Worm (Caenorhabditis elegans): Measurements from ENCODE around the gene F47B8.1.

Gene F47B8.1

DNA sequence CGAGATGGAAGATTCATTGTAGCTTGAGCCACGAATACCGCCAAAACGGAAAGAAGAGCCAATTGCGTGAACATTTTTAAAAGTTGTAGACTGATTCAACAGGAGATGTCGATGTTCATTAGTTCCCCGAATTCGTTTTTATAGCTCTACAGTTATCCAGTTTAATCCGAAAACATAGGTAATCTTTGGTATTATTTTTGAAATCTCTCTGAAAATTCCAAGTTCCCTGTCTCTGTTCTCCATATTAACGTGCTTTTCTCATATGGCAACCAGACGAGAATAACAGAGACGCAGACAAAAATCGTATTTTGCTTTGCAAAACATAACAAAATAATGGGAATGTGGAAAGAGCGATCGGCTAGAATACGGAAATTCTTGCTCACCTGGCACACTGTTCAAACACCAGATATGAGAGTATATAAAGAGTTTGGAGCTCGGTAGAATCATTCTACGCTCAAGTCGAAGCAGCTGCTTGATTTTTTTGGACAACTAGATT lies 14.5 kb downstream of the F47B8.1 start, which contains the start of the genes spig-3 and F14D7.12:
Gene spig-3 (minus strand): TSS at position 101 of the 496 bp plus-strand sequence.
Gene F14D7.12 (plus strand): TSS at position 446 of the 496 bp plus-strand sequence.
- TF ChIP-seq ceh-43 (GFP tag; optimal IDR thresholded peaks at IDR 0.05) (no peak), flh-1 (GFP tag; optimal IDR thresholded peaks at IDR 0.05) (no peak), sem-2 (GFP tag; optimal IDR thresholded peaks at IDR 0.05) (no peak), sptf-1 (tag; optimal IDR thresholded peaks at IDR 0.05) (no peak), nhr-237 (tag; optimal IDR thresholded peaks at IDR 0.05) (no peak), snpc-4 (tag; optimal IDR thresholded peaks at IDR 0.05) (no peak), hlh-1 (tag; optimal IDR thresholded peaks at IDR 0.05) (no peak), mls-2 (tag; optimal IDR thresholded peaks at IDR 0.05) (no peak), ztf-11 (tag; optimal IDR thresholded peaks at IDR 0.05) (no peak), nhr-28 (tag; optimal IDR thresholded peaks at IDR 0.05) (no peak), mab-5 (tag; optimal IDR thresholded peaks at IDR 0.05) (no peak), lin-13 (tag; optimal IDR thresholded peaks at IDR 0.05) (no peak), nhr-2 (tag; optimal IDR thresholded peaks at IDR 0.05) (no peak), unc-120 (tag; optimal IDR thresholded peaks at IDR 0.05; ENCODE audit: poor library complexity, severe bottlenecking) (no peak), M03D4.4 (tag; optimal IDR thresholded peaks at IDR 0.05) (no peak), nhr-12 (tag; optimal IDR thresholded peaks at IDR 0.05) (no peak), elt-3 (tag; optimal IDR thresholded peaks at IDR 0.05) (no peak)

DNA sequence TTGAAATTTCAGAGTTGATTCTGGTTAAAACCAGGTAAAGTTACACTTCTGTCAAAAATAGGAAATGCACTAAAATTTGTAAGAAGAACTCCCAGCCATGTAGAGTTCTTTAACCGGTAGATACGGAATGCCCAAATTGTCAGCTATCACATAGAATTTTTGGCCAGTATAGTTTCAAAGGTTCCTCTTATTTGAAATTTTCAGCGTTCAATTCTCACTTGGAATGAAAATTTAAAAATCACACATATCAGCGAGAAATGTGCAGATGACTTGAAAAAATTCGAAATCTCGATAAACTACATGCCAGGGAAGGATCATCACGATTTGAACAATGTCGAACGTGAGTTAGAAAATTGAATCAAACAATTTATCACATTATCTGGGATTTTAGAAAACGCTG lies 17.6 kb downstream of the F47B8.1 start, which contains the start of gene F14D7.3:
Gene F14D7.3 (plus strand): TSS at position 301 of the 400 bp plus-strand sequence.
- TF ChIP-seq zip-8 (tag; optimal IDR thresholded peaks at IDR 0.05): no peak
- no peak for TF ChIP-seq mep-1 (tag; optimal IDR thresholded peaks at IDR 0.05)
- no peak for TF ChIP-seq unc-39 (tag; optimal IDR thresholded peaks at IDR 0.05)
- TF ChIP-seq unc-120 (tag; optimal IDR thresholded peaks at IDR 0.05; ENCODE audit: poor library complexity, severe bottlenecking): no peak
- no peak for TF ChIP-seq lin-32 (GFP tag; optimal IDR thresholded peaks at IDR 0.05)
- no peak for TF ChIP-seq lsy-2 (tag; optimal IDR thresholded peaks at IDR 0.05)

DNA sequence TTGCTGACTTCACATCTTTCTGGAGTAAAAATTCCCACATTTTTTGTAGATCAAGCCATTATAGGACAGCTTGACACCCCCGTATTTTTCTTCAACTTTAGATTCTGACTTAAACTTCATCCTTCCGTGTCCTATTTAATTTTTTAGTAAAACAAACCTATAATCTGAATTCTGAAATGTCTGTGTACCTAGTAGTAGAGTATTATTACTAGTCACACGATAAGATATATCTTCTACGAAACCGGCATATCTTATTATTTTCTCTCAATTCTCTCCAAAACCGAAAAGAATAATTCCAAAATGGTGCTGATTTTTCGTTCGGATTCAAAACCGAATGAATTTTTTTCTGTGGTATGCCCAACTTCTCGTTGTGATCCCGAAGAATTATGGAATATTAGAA lies 19.7 kb downstream of the F47B8.1 start, which contains the start of gene F14D7.9:
Gene F14D7.9 (plus strand): TSS at position 301 of the 400 bp plus-strand sequence.
- TF ChIP-seq sem-2 (GFP tag; optimal IDR thresholded peaks at IDR 0.05) (no peak), unc-39 (tag; optimal IDR thresholded peaks at IDR 0.05) (no peak), nhr-28 (tag; optimal IDR thresholded peaks at IDR 0.05) (no peak), mab-5 (tag; optimal IDR thresholded peaks at IDR 0.05) (no peak), unc-62 (GFP tag; optimal IDR thresholded peaks at IDR 0.05) (no peak), lin-13 (tag; optimal IDR thresholded peaks at IDR 0.05) (no peak), ham-2 (GFP tag; optimal IDR thresholded peaks at IDR 0.05) (no peak), M03D4.4 (tag; optimal IDR thresholded peaks at IDR 0.05) (no peak), lsy-2 (tag; optimal IDR thresholded peaks at IDR 0.05) (no peak), tbx-8 (GFP tag; optimal IDR thresholded peaks at IDR 0.05) (no peak), elt-1 (tag; optimal IDR thresholded peaks at IDR 0.05; ENCODE audit: borderline replicate concordance, insufficient read depth) (no peak)

DNA sequence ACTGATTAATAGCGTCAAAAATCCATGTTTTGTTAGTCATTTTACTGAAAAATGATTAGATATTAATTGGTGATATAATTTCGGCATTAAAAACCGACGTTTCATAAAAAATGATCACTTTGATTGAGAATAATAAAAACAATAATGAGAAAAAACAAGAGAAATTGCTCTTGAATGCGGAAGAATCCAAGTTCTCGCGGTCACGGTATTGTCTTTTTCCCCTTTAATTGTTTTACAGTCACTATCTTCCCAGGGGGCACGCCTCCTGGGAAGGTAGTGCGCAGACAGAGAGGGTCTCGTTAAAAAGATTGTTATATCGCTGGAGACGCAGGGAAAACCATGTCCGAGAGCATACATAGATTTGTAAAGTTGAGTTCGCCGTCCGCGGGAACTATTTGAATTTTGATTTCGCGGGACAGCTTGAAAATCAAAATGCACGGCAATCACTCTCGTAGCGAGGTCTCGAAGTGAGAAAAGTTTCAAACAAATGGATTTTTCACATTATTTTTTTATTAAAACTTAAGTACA lies 20.4 kb downstream of the F47B8.1 start, which contains the start of gene F14D7.2:
Gene F14D7.2 (minus strand): TSS at position 51 of the 528 bp plus-strand sequence.
- no peak for TF ChIP-seq elt-1 (tag; optimal IDR thresholded peaks at IDR 0.05; ENCODE audit: borderline replicate concordance, insufficient read depth)
- TF ChIP-seq nhr-28 (tag; optimal IDR thresholded peaks at IDR 0.05): no peak
- no peak for TF ChIP-seq tbx-8 (GFP tag; optimal IDR thresholded peaks at IDR 0.05)
- no peak for TF ChIP-seq unc-62 (GFP tag; optimal IDR thresholded peaks at IDR 0.05)
- no peak for TF ChIP-seq ces-1 (GFP tag; optimal IDR thresholded peaks at IDR 0.05)
- no peak for TF ChIP-seq unc-120 (tag; optimal IDR thresholded peaks at IDR 0.05; ENCODE audit: poor library complexity, severe bottlenecking)
- TF ChIP-seq unc-39 (tag; optimal IDR thresholded peaks at IDR 0.05): no peak
- TF ChIP-seq cnd-1 (tag; optimal IDR thresholded peaks at IDR 0.05): no peak
- TF ChIP-seq pha-4 (tag; optimal IDR thresholded peaks at IDR 0.05): no peak
- no peak for TF ChIP-seq ztf-11 (tag; optimal IDR thresholded peaks at IDR 0.05)
- TF ChIP-seq ceh-83 (GFP tag; optimal IDR thresholded peaks at IDR 0.05): no peak

DNA sequence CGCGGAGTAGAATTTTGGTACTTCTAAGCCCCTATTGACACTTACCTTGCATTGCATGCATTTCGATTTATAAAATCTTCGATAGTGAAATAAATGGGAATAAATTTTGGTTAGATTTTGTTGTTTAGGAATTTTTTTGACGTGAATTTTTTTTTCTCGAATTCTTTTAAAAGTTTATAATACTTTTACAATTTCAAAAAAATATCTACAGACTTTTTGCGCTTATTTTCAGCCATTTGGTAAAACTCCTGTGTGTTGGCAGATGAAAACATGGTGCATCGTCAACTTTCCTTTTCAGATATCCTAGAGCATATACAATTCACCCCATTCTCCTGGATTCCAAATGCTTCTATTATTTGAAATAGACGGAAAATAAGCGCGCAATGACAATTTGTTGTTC lies 23.5 kb downstream of the F47B8.1 start, which contains the start of gene F14D7.18:
Gene F14D7.18 (minus strand): TSS at position 101 of the 400 bp plus-strand sequence.
- TF ChIP-seq ceh-39 (tag; optimal IDR thresholded peaks at IDR 0.05): no peak
- no peak for TF ChIP-seq pha-4 (tag; optimal IDR thresholded peaks at IDR 0.05)
- no peak for TF ChIP-seq ham-2 (GFP tag; optimal IDR thresholded peaks at IDR 0.05)
- TF ChIP-seq unc-39 (tag; optimal IDR thresholded peaks at IDR 0.05): no peak
- TF ChIP-seq flh-1 (GFP tag; optimal IDR thresholded peaks at IDR 0.05): no peak
- no peak for TF ChIP-seq nhr-237 (tag; optimal IDR thresholded peaks at IDR 0.05)
- no peak for TF ChIP-seq tbx-8 (GFP tag; optimal IDR thresholded peaks at IDR 0.05)
- no peak for TF ChIP-seq mls-2 (tag; optimal IDR thresholded peaks at IDR 0.05)
- TF ChIP-seq unc-62 (GFP tag; optimal IDR thresholded peaks at IDR 0.05): no peak
- TF ChIP-seq hlh-1 (tag; optimal IDR thresholded peaks at IDR 0.05): no peak

Data from whole organism, mixed stage, embryonic.